Fruit fly (Drosophila melanogaster) S2 (cell line): Measurements from ENCODE around the gene mip130.

Experiments used
- CG8478 ChIP-seq: fragments of >200 bp; optimal IDR thresholded peaks from 2 replicates; lab custom pipeline; 2018
- CTCF ChIP-seq, 2 experiments: fragments of >200 bp; optimal IDR thresholded peaks; 2 replicates each; lab custom pipeline; 2018

Gene mip130

DNA sequence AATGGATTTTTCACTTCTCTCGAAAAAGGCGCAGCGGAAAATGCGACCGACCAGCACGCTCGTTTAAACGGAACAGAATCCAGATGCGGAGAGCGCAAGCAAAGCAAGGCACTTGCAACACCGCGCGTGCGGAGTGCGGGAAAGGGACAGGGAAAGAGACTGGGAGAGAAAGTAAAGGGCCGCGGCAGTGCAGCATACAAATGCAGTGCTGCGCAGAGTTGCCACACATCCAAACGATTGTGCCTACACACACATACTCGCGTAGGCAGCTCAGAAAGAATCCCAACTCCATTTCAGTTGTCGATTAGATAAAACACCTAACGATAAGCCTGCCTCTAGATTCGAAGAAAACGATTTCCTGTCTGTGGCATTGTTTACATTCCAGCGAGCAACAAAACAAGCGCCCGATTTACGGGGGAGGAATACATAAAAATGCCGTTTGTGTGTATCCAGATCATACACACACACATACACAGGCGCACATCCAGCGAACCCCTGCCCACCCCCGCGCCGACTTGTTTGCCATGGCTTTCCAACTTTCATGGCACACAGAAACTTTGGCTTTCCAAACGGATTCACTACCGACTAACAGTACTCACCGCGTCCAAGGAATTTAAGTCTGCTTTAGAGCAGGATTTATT is 8.5 kb upstream of the mip130 start:
- TF ChIP-seq CTCF (optimal IDR thresholded peaks at IDR 0.05; lab: Kevin White, UChicago) (no peak), CG8478 (lab: Kevin White, UChicago) (no peak)

dm6 chrX:1900123-1900818 is 7.8 kb upstream of the mip130 start, which contains the start of gene arm:
arm (minus strand) TSS chrX:1900646.
- no peak for TF ChIP-seq CG8478 (lab: Kevin White, UChicago)
- no peak for TF ChIP-seq CTCF (optimal IDR thresholded peaks at IDR 0.05; lab: Kevin White, UChicago)

- TF ChIP-seq CG8478 (lab: Kevin White, UChicago) (no peak), CTCF (optimal IDR thresholded peaks at IDR 0.05; lab: Kevin White, UChicago) (no peak)
Measured at dm6 chrX:1901605-1902136, 6.4 kb upstream of the mip130 start, which contains the start of gene Ldaf1. Ldaf1 (minus strand) TSS chrX:1901911.

dm6 chrX:1903077-1903476 is 5.0 kb upstream of the mip130 start, which contains the start of gene CG32801:
CG32801 (minus strand) TSS chrX:1903177.
- TF ChIP-seq CTCF (optimal IDR thresholded peaks at IDR 0.05; lab: Kevin White, UChicago) (no peak), CG8478 (lab: Kevin White, UChicago) (no peak)

dm6 chrX:1903968-1904367 is 4.1 kb upstream of the mip130 start:
- no peak for TF ChIP-seq CTCF (optimal IDR thresholded peaks at IDR 0.05; lab: Kevin White, UChicago)
- TF ChIP-seq CG8478 (lab: Kevin White, UChicago) = no peak

DNA sequence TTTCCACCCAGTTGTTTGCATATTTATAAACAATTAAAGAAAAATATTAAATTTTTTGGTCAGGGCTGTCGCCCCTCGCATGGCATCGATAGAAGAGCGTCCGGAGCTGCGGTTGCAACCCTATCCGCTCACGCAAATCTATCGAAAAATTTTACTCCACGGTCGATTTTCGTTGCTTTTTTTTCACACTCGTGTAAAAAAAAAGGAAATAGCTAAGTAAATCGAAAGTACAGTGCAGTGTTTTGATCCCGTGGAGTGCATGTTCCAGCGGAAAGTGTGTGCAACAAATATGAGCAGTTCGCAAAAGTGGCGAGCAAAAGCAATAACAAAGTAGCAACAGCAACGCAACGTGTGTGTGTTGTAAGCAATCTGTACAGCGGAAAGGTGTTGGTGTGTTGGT is 718 bp downstream of the mip130 start, which contains the start of the genes Edem1 and Rbcn-3B:
Gene Edem1 (minus strand): TSS at position 71 of the 400 bp plus-strand sequence.
Gene Rbcn-3B (plus strand): TSS at position 164 of the 400 bp plus-strand sequence.
- no peak for TF ChIP-seq CTCF (optimal IDR thresholded peaks at IDR 0.05; lab: Kevin White, UChicago)
- TF ChIP-seq CG8478 (lab: Kevin White, UChicago) = no peak

- TF ChIP-seq CG8478 (lab: Kevin White, UChicago) = no peak
- no peak for TF ChIP-seq CTCF (optimal IDR thresholded peaks at IDR 0.05; lab: Kevin White, UChicago)
Measured at dm6 chrX:1909533-1909932, 1.5 kb downstream of the mip130 start.

DNA sequence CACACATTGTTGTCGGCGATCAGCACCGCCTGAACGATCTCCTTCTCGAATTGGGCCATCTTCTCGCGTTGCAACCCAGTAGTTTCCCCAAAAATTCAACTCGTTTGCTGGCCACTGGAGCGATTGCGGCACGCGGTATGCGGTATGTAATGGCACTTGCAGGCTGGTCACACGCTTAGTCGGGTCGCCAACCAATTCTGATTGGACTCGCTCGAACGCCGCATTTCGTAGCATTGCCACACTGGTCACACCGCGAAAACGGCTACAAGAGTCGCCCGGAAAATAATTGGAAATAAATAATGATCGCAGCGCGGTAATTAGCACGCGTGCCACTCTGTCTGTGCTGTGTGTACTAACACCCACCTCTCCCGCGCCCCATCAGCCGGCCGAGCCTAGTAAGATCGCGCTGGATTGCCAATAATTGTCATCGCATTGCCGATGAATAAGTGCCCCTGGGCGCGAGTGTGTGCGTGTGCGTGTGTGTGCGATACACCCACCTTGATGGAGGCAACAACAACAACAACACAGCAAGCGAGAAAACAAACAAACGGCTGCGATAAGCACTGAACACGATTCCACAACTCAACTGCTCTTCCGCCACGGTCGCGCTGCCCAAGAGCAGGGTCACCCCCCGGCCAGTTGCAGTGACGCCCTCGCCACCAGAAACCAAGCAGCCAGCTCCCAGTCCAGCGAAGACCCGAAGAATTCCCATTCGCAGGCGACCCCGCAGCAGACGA is 14.9 kb downstream of the mip130 start, which contains the start of the genes eIF2Bepsilon and Ocrl:
Gene eIF2Bepsilon (minus strand): TSS at position 110 of the 737 bp plus-strand sequence.
Gene Ocrl (plus strand): TSS at position 217 of the 737 bp plus-strand sequence.
- TF ChIP-seq CTCF (optimal IDR thresholded peaks at IDR 0.05; lab: Kevin White, UChicago) (peak; percentile 46 to 53), CG8478 (lab: Kevin White, UChicago) (no peak)

- TF ChIP-seq CG8478 (lab: Kevin White, UChicago) (no peak), CTCF (optimal IDR thresholded peaks at IDR 0.05; lab: Kevin White, UChicago) (no peak)
Measured at dm6 chrX:1927473-1928306, 19.7 kb downstream of the mip130 start, which contains the start of gene CG11596. CG11596 (plus strand) TSS chrX:1927683.

- no peak for TF ChIP-seq CG8478 (lab: Kevin White, UChicago)
- peak in 1 of 2 experiments; percentile 38 for TF ChIP-seq CTCF (optimal IDR thresholded peaks at IDR 0.05; lab: Kevin White, UChicago)
Measured at dm6 chrX:1940020-1940419, 32.0 kb downstream of the mip130 start, which contains the start of the genes CG3857 and CG3587. CG3857 (minus strand) TSS chrX:1940040. CG3587 (plus strand) TSS chrX:1940307.

- no peak for TF ChIP-seq CTCF (optimal IDR thresholded peaks at IDR 0.05; lab: Kevin White, UChicago)
- TF ChIP-seq CG8478 (lab: Kevin White, UChicago) = no peak
Measured at dm6 chrX:1941669-1942092, 33.6 kb downstream of the mip130 start, which contains the start of gene Hr4. Hr4 (plus strand) TSS chrX:1941940.

- no peak for TF ChIP-seq CG8478 (lab: Kevin White, UChicago)
- no peak for TF ChIP-seq CTCF (optimal IDR thresholded peaks at IDR 0.05; lab: Kevin White, UChicago)
Measured at dm6 chrX:1943337-1944244, 35.6 kb downstream of the mip130 start.
